Fruit fly (Drosophila melanogaster) whole organism, embryonic: Measurements from ENCODE around the gene qtc.

ENCODE experiments used
- CG10366 ChIP-seq: fragments of 200-800 bp; sonication (Bioruptor generic); IDR thresholded peaks from 2 replicates; pipeline ENCODE4 v1.3.6; 2022; ENCODE audit warnings: missing biosample characterization, missing genetic modification characterization
- CG11093 ChIP-seq: fragments of 200-800 bp; sonication (Bioruptor generic); IDR thresholded peaks from 3 replicates; pipeline ENCODE4 v1.3.6; 2022; ENCODE audit warnings: missing biosample characterization, missing genetic modification characterization
- CG11504 ChIP-seq: fragments of 200-800 bp; sonication (Bioruptor generic); optimal IDR thresholded peaks from 3 replicates; lab custom pipeline; 2019; ENCODE audit warnings: missing biosample characterization, mild to moderate bottlenecking, missing genetic modification characterization, moderate library complexity
- CG12659 ChIP-seq: fragments of 200-800 bp; sonication (Bioruptor generic); optimal IDR thresholded peaks from 3 replicates; lab custom pipeline; 2017; ENCODE audit warnings: mild to moderate bottlenecking, missing biosample characterization, missing genetic modification reagents, missing genetic modification characterization
- CG15479 ChIP-seq: fragments of 200-800 bp; sonication (Bioruptor generic); optimal IDR thresholded peaks from 3 replicates; lab custom pipeline; 2019; ENCODE audit warnings: missing biosample characterization, mild to moderate bottlenecking, missing genetic modification characterization, moderate library complexity
- CG16815 ChIP-seq: fragments of 200-800 bp; sonication (Bioruptor generic); optimal IDR thresholded peaks from 3 replicates; lab custom pipeline; 2017; ENCODE audit warnings: missing biosample characterization, mild to moderate bottlenecking, missing genetic modification characterization
- CG30020 ChIP-seq: fragments of 200-800 bp; optimal IDR thresholded peaks from 2 replicates; lab custom pipeline; 2019; ENCODE audit warnings: missing biosample characterization, mild to moderate bottlenecking, missing genetic modification characterization, moderate library complexity
- CG32767 ChIP-seq: fragments of 200-800 bp; sonication (Bioruptor generic); IDR thresholded peaks from 2 replicates; pipeline ENCODE4 v1.3.6; 2022; ENCODE audit warnings: missing biosample characterization, missing genetic modification characterization
- CG3281 ChIP-seq: fragments of 200-800 bp; sonication (Bioruptor generic); optimal IDR thresholded peaks from 3 replicates; lab custom pipeline; 2017; ENCODE audit warnings: missing biosample characterization, mild to moderate bottlenecking, missing genetic modification characterization
- CG6689 ChIP-seq: fragments of 200-800 bp; sonication (Bioruptor generic); IDR thresholded peaks from 2 replicates; pipeline ENCODE4 v1.3.6; 2022; ENCODE audit warnings: missing biosample characterization, missing genetic modification characterization
- CG6791 ChIP-seq: fragments of 200-800 bp; sonication (Bioruptor generic); IDR thresholded peaks from 3 replicates; pipeline ENCODE4 v1.3.6; 2022; ENCODE audit warnings: missing biosample characterization, missing genetic modification characterization; ENCODE audit not compliant: partially characterized antibody
- CG7556 ChIP-seq: fragments of 200-800 bp; sonication (Bioruptor generic); optimal IDR thresholded peaks from 2 replicates; lab custom pipeline; 2017; ENCODE audit warnings: missing biosample characterization, mild to moderate bottlenecking, missing genetic modification characterization
- CG7786 ChIP-seq: fragments of 200-800 bp; sonication (Bioruptor generic); optimal IDR thresholded peaks from 2 replicates; lab custom pipeline; 2016; ENCODE audit warnings: missing biosample characterization, missing genetic modification characterization
- CG7987 ChIP-seq: fragments of 200-800 bp; sonication (Bioruptor generic); optimal IDR thresholded peaks from 2 replicates; lab custom pipeline; 2018; ENCODE audit warnings: missing biosample characterization, mild to moderate bottlenecking, missing genetic modification characterization, moderate library complexity
- CG8089 ChIP-seq: fragments of 200-800 bp; sonication (Bioruptor generic); optimal IDR thresholded peaks from 3 replicates; lab custom pipeline; 2016; ENCODE audit warnings: missing biosample characterization, missing genetic modification characterization
- CG8924 ChIP-seq: fragments of 200-800 bp; optimal IDR thresholded peaks from 3 replicates; lab custom pipeline; 2019; ENCODE audit warnings: missing biosample characterization, mild to moderate bottlenecking, missing genetic modification characterization, moderate library complexity
- CTCF ChIP-seq: fragments of 200-800 bp; sonication (Bioruptor generic); optimal IDR thresholded peaks from 2 replicates; lab custom pipeline; 2017; ENCODE audit warnings: missing biosample characterization, mild to moderate bottlenecking, missing genetic modification characterization, moderate library complexity
- Dbx ChIP-seq: fragments of 200-800 bp; sonication (Bioruptor generic); IDR thresholded peaks from 3 replicates; pipeline ENCODE4 v1.3.6; 2022; ENCODE audit warnings: missing biosample characterization, missing genetic modification characterization
- Dll ChIP-seq: fragments of 200-800 bp; sonication (Bioruptor generic); IDR thresholded peaks from 4 replicates; pipeline ENCODE4 v1.3.6; 2022; ENCODE audit warnings: missing biosample characterization, missing genetic modification characterization; ENCODE audit not compliant: partially characterized antibody
- Dref ChIP-seq: fragments of 200-800 bp; sonication (Bioruptor generic); IDR thresholded peaks from 2 replicates; pipeline ENCODE4 v1.3.6; 2022; ENCODE audit warnings: missing biosample characterization, missing genetic modification characterization
- ERR ChIP-seq: fragments of 200-800 bp; sonication (Bioruptor generic); optimal IDR thresholded peaks from 2 replicates; lab custom pipeline; 2016; ENCODE audit warnings: missing biosample characterization, missing genetic modification characterization
- HLH54F ChIP-seq: fragments of 200-800 bp; sonication (Bioruptor generic); optimal IDR thresholded peaks from 3 replicates; lab custom pipeline; 2016; ENCODE audit warnings: missing biosample characterization, missing genetic modification characterization
- MTF-1 ChIP-seq: fragments of 200-800 bp; sonication (Bioruptor generic); optimal IDR thresholded peaks from 2 replicates; lab custom pipeline; 2018; ENCODE audit warnings: missing biosample characterization, mild to moderate bottlenecking, missing genetic modification characterization, borderline replicate concordance
- Neu2 ChIP-seq: fragments of 200-800 bp; sonication (Bioruptor generic); optimal IDR thresholded peaks from 3 replicates; lab custom pipeline; 2016; ENCODE audit warnings: missing biosample characterization, missing genetic modification characterization, borderline replicate concordance
- Oaz ChIP-seq: fragments of 200-800 bp; sonication (Bioruptor generic); IDR thresholded peaks from 2 replicates; pipeline ENCODE4 v1.3.6; 2022; ENCODE audit warnings: missing biosample characterization, missing genetic modification characterization
- Ravus ChIP-seq: fragments of 200-800 bp; sonication (Bioruptor generic); IDR thresholded peaks from 2 replicates; pipeline ENCODE4 v1.3.6; 2022; ENCODE audit warnings: missing biosample characterization, missing genetic modification characterization
- Six4 ChIP-seq: fragments of 200-800 bp; sonication (Bioruptor generic); optimal IDR thresholded peaks from 2 replicates; lab custom pipeline; 2016; ENCODE audit warnings: missing biosample characterization, missing genetic modification characterization
- Spps ChIP-seq: fragments of 200-800 bp; sonication (Bioruptor generic); optimal IDR thresholded peaks from 2 replicates; lab custom pipeline; 2018; ENCODE audit warnings: missing biosample characterization, mild to moderate bottlenecking, missing genetic modification characterization
- Sry-β ChIP-seq: fragments of 200-800 bp; sonication (Bioruptor generic); optimal IDR thresholded peaks from 2 replicates; lab custom pipeline; 2018; ENCODE audit warnings: missing biosample characterization, mild to moderate bottlenecking, missing genetic modification characterization, moderate library complexity
- Trl ChIP-seq, 3 experiments: fragments of >200 bp in 2 of 3; fragments of 200-800 bp in 1 of 3; sonication (Bioruptor generic) in 1 of 3; optimal IDR thresholded peaks; 2 replicates in 1 of 3; 3 replicates in 2 of 3; lab custom pipeline; 2016 to 2017; ENCODE audit warnings: missing biosample characterization in 1 of 3, missing genetic modification characterization in 1 of 3
- Vsx1 ChIP-seq: fragments of 200-800 bp; sonication (Bioruptor generic); optimal IDR thresholded peaks from 2 replicates; lab custom pipeline; 2017; ENCODE audit warnings: missing biosample characterization, mild to moderate bottlenecking, missing genetic modification characterization, missing genetic modification reagents
- ase ChIP-seq: fragments of 200-800 bp; sonication (Bioruptor generic); IDR thresholded peaks from 3 replicates; pipeline ENCODE4 v1.3.6; 2022; ENCODE audit warnings: missing biosample characterization, missing genetic modification characterization
- bab2 ChIP-seq: fragments of 200-800 bp; sonication (Bioruptor generic); optimal IDR thresholded peaks from 2 replicates; lab custom pipeline; 2016; ENCODE audit warnings: missing biosample characterization, missing genetic modification characterization
- ewg ChIP-seq: fragments of 200-800 bp; sonication (Bioruptor generic); optimal IDR thresholded peaks from 3 replicates; lab custom pipeline; 2017; ENCODE audit warnings: mild to moderate bottlenecking, missing biosample characterization, missing genetic modification reagents, missing genetic modification characterization
- hth ChIP-seq: fragments of >200 bp; optimal IDR thresholded peaks from 2 replicates; lab custom pipeline; 2017; ENCODE audit warnings: inconsistent platforms
- kah ChIP-seq: fragments of 200-800 bp; sonication (Bioruptor generic); optimal IDR thresholded peaks from 2 replicates; lab custom pipeline; 2018; ENCODE audit warnings: missing biosample characterization, mild to moderate bottlenecking, missing genetic modification characterization
- mirr ChIP-seq: fragments of 200-800 bp; sonication (Bioruptor generic); optimal IDR thresholded peaks from 3 replicates; lab custom pipeline; 2018; ENCODE audit warnings: missing biosample characterization, mild to moderate bottlenecking, missing genetic modification characterization
- nerfin-1 ChIP-seq: fragments of 200-800 bp; sonication (Bioruptor generic); optimal IDR thresholded peaks from 3 replicates; lab custom pipeline; 2019; ENCODE audit warnings: missing biosample characterization, mild to moderate bottlenecking, missing genetic modification characterization, moderate library complexity
- phol ChIP-seq: fragments of 200-800 bp; sonication (Bioruptor generic); optimal IDR thresholded peaks from 3 replicates; lab custom pipeline; 2018; ENCODE audit warnings: missing biosample characterization, mild to moderate bottlenecking, missing genetic modification characterization, moderate library complexity
- pita ChIP-seq: fragments of 200-800 bp; sonication (Bioruptor generic); optimal IDR thresholded peaks from 2 replicates; lab custom pipeline; 2017; ENCODE audit warnings: missing biosample characterization, mild to moderate bottlenecking, missing genetic modification characterization
- scrt ChIP-seq: fragments of 200-800 bp; sonication (Bioruptor generic); optimal IDR thresholded peaks from 2 replicates; lab custom pipeline; 2018; ENCODE audit warnings: missing biosample characterization, mild to moderate bottlenecking, missing genetic modification characterization, moderate library complexity
- sd ChIP-seq: fragments of 200-800 bp; sonication (Bioruptor generic); optimal IDR thresholded peaks from 3 replicates; lab custom pipeline; 2018; ENCODE audit warnings: missing biosample characterization, mild to moderate bottlenecking, missing genetic modification characterization, moderate library complexity
- sens-2 ChIP-seq: fragments of 200-800 bp; sonication (Bioruptor generic); IDR thresholded peaks from 2 replicates; pipeline ENCODE4 v1.3.6; 2022; ENCODE audit warnings: missing biosample characterization, missing genetic modification characterization
- shn ChIP-seq: fragments of 200-800 bp; sonication (Bioruptor generic); optimal IDR thresholded peaks from 3 replicates; lab custom pipeline; 2016; ENCODE audit warnings: missing biosample characterization, missing genetic modification characterization
- slou ChIP-seq: fragments of 200-800 bp; sonication (Bioruptor generic); optimal IDR thresholded peaks from 3 replicates; lab custom pipeline; 2016; ENCODE audit warnings: missing biosample characterization, missing genetic modification characterization
- slp2 ChIP-seq: fragments of 200-800 bp; sonication (Bioruptor generic); optimal IDR thresholded peaks from 2 replicates; lab custom pipeline; 2016; ENCODE audit warnings: missing biosample characterization, missing genetic modification characterization
- sr ChIP-seq: fragments of 200-800 bp; sonication (Bioruptor generic); IDR thresholded peaks from 3 replicates; pipeline ENCODE4 v1.3.6; 2022; ENCODE audit warnings: missing biosample characterization, missing genetic modification characterization
- usp ChIP-seq: fragments of >200 bp; optimal IDR thresholded peaks from 2 replicates; lab custom pipeline; 2017; ENCODE audit warnings: missing biosample characterization, missing genetic modification characterization
- wdn ChIP-seq: fragments of 200-800 bp; sonication (Bioruptor generic); IDR thresholded peaks from 2 replicates; pipeline ENCODE4 v1.3.6; 2022; ENCODE audit warnings: missing biosample characterization, missing genetic modification characterization
- zfh1 ChIP-seq: fragments of 200-800 bp; sonication (Bioruptor generic); IDR thresholded peaks from 3 replicates; pipeline ENCODE4 v1.3.6; 2022; ENCODE audit warnings: missing biosample characterization, missing genetic modification characterization

Gene qtc

dm6 chr2L:5052367-5052914 is 8.2 kb upstream of the qtc start, which contains the start of gene senju (continued):
- TF ChIP-seq CG3281 (GFP tag; lab: Kevin White, UChicago): peak; percentile 78
- TF ChIP-seq CG6689 (GFP tag; lab: Robert Waterston, UW): peak; percentile 73
- peak; percentile 76 for TF ChIP-seq sens-2 (GFP tag; lab: Robert Waterston, UW)
- no peak for TF ChIP-seq Neu2 (GFP tag; lab: Kevin White, UChicago)
- no peak for TF ChIP-seq Trl (optimal IDR thresholded peaks at IDR 0.05; lab: Kevin White, UChicago)
- peak; percentile 86 for TF ChIP-seq Trl (GFP tag; optimal IDR thresholded peaks at IDR 0.05; lab: Kevin White, UChicago)
- TF ChIP-seq CG16815: peak; percentile 73
- TF ChIP-seq Ravus (GFP tag; lab: Robert Waterston, UW): no peak; the same call in 1 of the 2 replicates
- TF ChIP-seq CG30020 (tag; lab: Kevin White, UChicago): peak; percentile 55
- TF ChIP-seq CG6791 (GFP tag; lab: Robert Waterston, UW): peak; percentile 54
- peak; percentile 82 for TF ChIP-seq CG10366 (GFP tag; lab: Robert Waterston, UW)
- TF ChIP-seq pita (GFP tag; lab: Kevin White, UChicago): no peak
- TF ChIP-seq ERR (GFP tag; lab: Kevin White, UChicago): peak; percentile 56
- TF ChIP-seq ewg (GFP tag; lab: Kevin White, UChicago): peak; percentile 63
- TF ChIP-seq ase (GFP tag; lab: Robert Waterston, UW): peak; percentile 76
- peak; percentile 86 for TF ChIP-seq shn
- peak; percentile 80 for TF ChIP-seq CG8089 (GFP tag; lab: Kevin White, UChicago)
- TF ChIP-seq nerfin-1 (tag; lab: Kevin White, UChicago): peak; percentile 71
- TF ChIP-seq sr: peak; percentile 88
- peak; percentile 52 for TF ChIP-seq slou (GFP tag; lab: Kevin White, UChicago)
- 0 out of 2 replicates have a peak, but pooled peaks have one; percentile 30 for TF ChIP-seq Oaz (GFP tag; lab: Robert Waterston, UW)
- peak; percentile 81 for TF ChIP-seq HLH54F
- peak; percentile 65 for TF ChIP-seq scrt (GFP tag; lab: Kevin White, UChicago)
- TF ChIP-seq CG8924 (tag; lab: Kevin White, UChicago): peak; percentile 82
- peak; percentile 76 for TF ChIP-seq CG11504 (tag; lab: Kevin White, UChicago)
- peak; percentile 64; the same call in 1 of the 2 replicates for TF ChIP-seq CG32767 (GFP tag; lab: Robert Waterston, UW)
- peak; percentile 66 for TF ChIP-seq wdn (GFP tag; lab: Robert Waterston, UW)
- TF ChIP-seq usp (GFP tag; lab: Kevin White, UChicago): no peak
- TF ChIP-seq Sry-β (GFP tag; lab: Kevin White, UChicago): no peak
- peak; percentile 86 for TF ChIP-seq CG7556 (GFP tag; lab: Kevin White, UChicago)
- peak; percentile 57; the same call in 2 of the 4 replicates for TF ChIP-seq Dll (GFP tag; lab: Robert Waterston, UW)
- TF ChIP-seq Dbx (GFP tag; lab: Robert Waterston, UW): peak; percentile 86
- TF ChIP-seq Dref (GFP tag; lab: Robert Waterston, UW): peak; percentile 48
- no peak for TF ChIP-seq hth (lab: Kevin White, UChicago)
- peak; percentile 19 for TF ChIP-seq Vsx1 (GFP tag; lab: Kevin White, UChicago)
- TF ChIP-seq phol (tag; lab: Kevin White, UChicago): peak; percentile 76
- peak; percentile 88 for TF ChIP-seq CG7786
- TF ChIP-seq CG15479 (GFP tag; lab: Kevin White, UChicago): peak; percentile 94
- TF ChIP-seq CG11093 (GFP tag; lab: Robert Waterston, UW): peak; percentile 61; the same call in 2 of the 3 replicates
- TF ChIP-seq zfh1: peak; percentile 83; the same call in 2 of the 3 replicates
- peak; percentile 73 for TF ChIP-seq sd (tag; lab: Kevin White, UChicago)
- TF ChIP-seq CG12659 (GFP tag; lab: Kevin White, UChicago): peak; percentile 90
- TF ChIP-seq CTCF: peak; percentile 55
- peak; percentile 84 for TF ChIP-seq mirr (GFP tag; lab: Kevin White, UChicago)
- peak; percentile 51 for TF ChIP-seq slp2
- peak; percentile 93 for TF ChIP-seq CG7987
- TF ChIP-seq kah (GFP tag; lab: Kevin White, UChicago): peak; percentile 21
- TF ChIP-seq bab2 (GFP tag; lab: Kevin White, UChicago): peak; percentile 91
- TF ChIP-seq Spps (tag; lab: Kevin White, UChicago): peak; percentile 46
- peak; percentile 59 for TF ChIP-seq MTF-1 (GFP tag; lab: Kevin White, UChicago)
- peak; percentile 84 for TF ChIP-seq Six4 (GFP tag; lab: Kevin White, UChicago)
